Worm (Caenorhabditis elegans) whole organism, L1 larva: ENCODE measurements around the gene sptl-3.

Source experiments
- hlh-4 ChIP-seq: sonication (generic microtip); optimal IDR thresholded peaks from 2 replicates; lab custom pipeline; 2016; ENCODE audit warnings: mild to moderate bottlenecking, missing genetic modification characterization, missing compliant biosample characterization
- snpc-4 ChIP-seq: fragments of 150-350 bp; optimal IDR thresholded peaks from 2 replicates; lab custom pipeline; 2014; ENCODE audit warnings: missing biosample characterization, missing genetic modification characterization
- unc-130 ChIP-seq: fragments of 150-350 bp; optimal IDR thresholded peaks from 2 replicates; lab custom pipeline; 2017; ENCODE audit warnings: missing biosample characterization, missing genetic modification characterization, inconsistent platforms

- TF ChIP-seq snpc-4 (tag; lab: Kevin White, UChicago) (no peak), unc-130 (tag; lab: Kevin White, UChicago) (no peak), hlh-4 (tag; lab: Kevin White, UChicago) (no peak)
Measured at ce11 chrV:13869551-13869950, 23.6 kb upstream of the sptl-3 start.
